Fruit fly (Drosophila melanogaster) whole organism, embryonic: Measurements from ENCODE around the gene PLCXD.
A peak's percentile ranks its signal among the peaks of the same experiment; 100 is the strongest.

Experiments used
- Atf6 ChIP-seq: fragments of 200-800 bp; sonication (Bioruptor generic); IDR thresholded peaks from 2 replicates; pipeline ENCODE4 v1.3.6; 2022; ENCODE audit warnings: missing biosample characterization, missing genetic modification characterization
- BEAF-32 ChIP-seq: fragments of 200-800 bp; sonication (Bioruptor generic); optimal IDR thresholded peaks from 3 replicates; lab custom pipeline; 2017; ENCODE audit warnings: missing biosample characterization, missing genetic modification characterization, mild to moderate bottlenecking, moderate library complexity, missing genetic modification reagents
- CG10267 ChIP-seq: fragments of 200-800 bp; sonication (Bioruptor generic); optimal IDR thresholded peaks from 2 replicates; lab custom pipeline; 2018; ENCODE audit warnings: missing biosample characterization, mild to moderate bottlenecking, missing genetic modification characterization, moderate library complexity
- CG12659 ChIP-seq: fragments of 200-800 bp; sonication (Bioruptor generic); optimal IDR thresholded peaks from 3 replicates; lab custom pipeline; 2017; ENCODE audit warnings: mild to moderate bottlenecking, missing biosample characterization, missing genetic modification reagents, missing genetic modification characterization
- CG12769 ChIP-seq: fragments of 200-800 bp; sonication (Bioruptor generic); optimal IDR thresholded peaks from 2 replicates; lab custom pipeline; 2019; ENCODE audit warnings: missing biosample characterization, mild to moderate bottlenecking, missing genetic modification characterization, moderate library complexity
- CG13624 ChIP-seq: fragments of 200-800 bp; sonication (Bioruptor generic); optimal IDR thresholded peaks from 2 replicates; lab custom pipeline; 2016; ENCODE audit warnings: missing biosample characterization, missing genetic modification characterization
- CG14710 ChIP-seq: fragments of 200-800 bp; sonication (Bioruptor generic); optimal IDR thresholded peaks from 3 replicates; lab custom pipeline; 2019; ENCODE audit warnings: missing biosample characterization, mild to moderate bottlenecking, missing genetic modification characterization, moderate library complexity
- CG1529 ChIP-seq: fragments of 200-800 bp; sonication (Bioruptor generic); optimal IDR thresholded peaks from 3 replicates; lab custom pipeline; 2018; ENCODE audit warnings: missing biosample characterization, missing genetic modification characterization
- CG1603 ChIP-seq: fragments of 200-800 bp; sonication (Bioruptor generic); optimal IDR thresholded peaks from 2 replicates; lab custom pipeline; 2019; ENCODE audit warnings: missing biosample characterization, mild to moderate bottlenecking, missing genetic modification characterization, moderate library complexity
- CG17186 ChIP-seq: fragments of 200-800 bp; sonication (Bioruptor generic); optimal IDR thresholded peaks from 3 replicates; lab custom pipeline; 2017; ENCODE audit warnings: missing biosample characterization, missing genetic modification reagents, missing genetic modification characterization
- CG17912 ChIP-seq: fragments of 200-800 bp; sonication (Bioruptor generic); optimal IDR thresholded peaks from 2 replicates; lab custom pipeline; 2018; ENCODE audit warnings: missing biosample characterization, mild to moderate bottlenecking, missing genetic modification characterization
- CG33213 ChIP-seq: fragments of 200-800 bp; sonication (Bioruptor generic); optimal IDR thresholded peaks from 3 replicates; lab custom pipeline; 2016; ENCODE audit warnings: missing biosample characterization, missing genetic modification characterization
- CG34422 ChIP-seq: fragments of 200-800 bp; sonication (Bioruptor generic); IDR thresholded peaks from 3 replicates; pipeline ENCODE4 v1.3.6; 2022; ENCODE audit warnings: missing biosample characterization, missing genetic modification characterization
- CG3838 ChIP-seq: fragments of 200-800 bp; sonication (Bioruptor generic); optimal IDR thresholded peaks from 3 replicates; lab custom pipeline; 2016; ENCODE audit warnings: missing biosample characterization, missing genetic modification characterization
- CG42726 ChIP-seq: fragments of 200-800 bp; sonication (Bioruptor generic); IDR thresholded peaks from 2 replicates; pipeline ENCODE4 v1.3.6; 2022; ENCODE audit warnings: missing biosample characterization, missing genetic modification characterization; ENCODE audit not compliant: partially characterized antibody
- CG6791 ChIP-seq: fragments of 200-800 bp; sonication (Bioruptor generic); IDR thresholded peaks from 3 replicates; pipeline ENCODE4 v1.3.6; 2022; ENCODE audit warnings: missing biosample characterization, missing genetic modification characterization; ENCODE audit not compliant: partially characterized antibody
- CG7987 ChIP-seq: fragments of 200-800 bp; sonication (Bioruptor generic); optimal IDR thresholded peaks from 2 replicates; lab custom pipeline; 2018; ENCODE audit warnings: missing biosample characterization, mild to moderate bottlenecking, missing genetic modification characterization, moderate library complexity
- CG8281 ChIP-seq: fragments of 200-800 bp; sonication (Bioruptor generic); optimal IDR thresholded peaks from 2 replicates; lab custom pipeline; 2018; ENCODE audit warnings: missing biosample characterization, mild to moderate bottlenecking, missing genetic modification characterization, moderate library complexity
- CG9437 ChIP-seq: fragments of 200-800 bp; sonication (Bioruptor generic); optimal IDR thresholded peaks from 2 replicates; lab custom pipeline; 2018; ENCODE audit warnings: missing biosample characterization, mild to moderate bottlenecking, missing genetic modification characterization
- CG9797 ChIP-seq: fragments of 200-800 bp; sonication (Bioruptor generic); optimal IDR thresholded peaks from 3 replicates; lab custom pipeline; 2018; ENCODE audit warnings: missing biosample characterization, mild to moderate bottlenecking, missing genetic modification characterization
- CoRest ChIP-seq: fragments of 200-800 bp; sonication (Bioruptor generic); optimal IDR thresholded peaks from 3 replicates; lab custom pipeline; 2018; ENCODE audit warnings: missing biosample characterization, mild to moderate bottlenecking, missing genetic modification characterization, moderate library complexity
- Dp ChIP-seq: fragments of 200-800 bp; sonication (Bioruptor generic); optimal IDR thresholded peaks from 2 replicates; lab custom pipeline; 2018; ENCODE audit warnings: missing biosample characterization, mild to moderate bottlenecking, missing genetic modification characterization, moderate library complexity
- Dref ChIP-seq: fragments of 200-800 bp; sonication (Bioruptor generic); IDR thresholded peaks from 2 replicates; pipeline ENCODE4 v1.3.6; 2022; ENCODE audit warnings: missing biosample characterization, missing genetic modification characterization
- E2f2 ChIP-seq: fragments of 200-800 bp; sonication (Bioruptor generic); IDR thresholded peaks from 2 replicates; pipeline ENCODE4 v1.3.6; 2022; ENCODE audit warnings: missing biosample characterization, missing genetic modification characterization
- HHEX ChIP-seq: fragments of 200-800 bp; sonication (Bioruptor generic); optimal IDR thresholded peaks from 3 replicates; lab custom pipeline; 2017; ENCODE audit warnings: missing biosample characterization, mild to moderate bottlenecking, missing genetic modification characterization, missing genetic modification reagents
- HmgZ ChIP-seq: fragments of 200-800 bp; sonication (Bioruptor generic); optimal IDR thresholded peaks from 2 replicates; lab custom pipeline; 2018; ENCODE audit warnings: missing biosample characterization, mild to moderate bottlenecking, missing genetic modification characterization
- Med ChIP-seq: fragments of 200-800 bp; sonication (Bioruptor generic); peaks from one replicate; lab custom pipeline; 2016; ENCODE audit warnings: missing biosample characterization, missing genetic modification characterization, mild to moderate bottlenecking, inconsistent platforms, moderate library complexity
- Myb ChIP-seq: fragments of 200-800 bp; sonication (Bioruptor generic); optimal IDR thresholded peaks from 2 replicates; lab custom pipeline; 2016; ENCODE audit warnings: missing biosample characterization, missing genetic modification characterization
- NFAT ChIP-seq: fragments of 200-800 bp; sonication (Bioruptor generic); IDR thresholded peaks from 2 replicates; pipeline ENCODE4 v1.3.6; 2022; ENCODE audit warnings: missing biosample characterization, missing genetic modification characterization
- Nf-YB ChIP-seq: fragments of 200-800 bp; sonication (Bioruptor generic); optimal IDR thresholded peaks from 3 replicates; lab custom pipeline; 2019; ENCODE audit warnings: missing biosample characterization, mild to moderate bottlenecking, missing genetic modification characterization, moderate library complexity
- Rfx ChIP-seq: fragments of 200-800 bp; sonication (Bioruptor generic); IDR thresholded peaks from 2 replicates; pipeline ENCODE4 v1.3.6; 2022; ENCODE audit warnings: missing biosample characterization, missing genetic modification characterization
- Sry-δ ChIP-seq: fragments of 200-800 bp; sonication (Bioruptor generic); optimal IDR thresholded peaks from 2 replicates; lab custom pipeline; 2016; ENCODE audit warnings: missing biosample characterization, missing genetic modification characterization
- Xrp1 ChIP-seq: fragments of 200-800 bp; sonication (Bioruptor generic); IDR thresholded peaks from 2 replicates; pipeline ENCODE4 v1.3.6; 2022; ENCODE audit warnings: missing biosample characterization, missing genetic modification characterization
- ash1 ChIP-seq: fragments of 200-800 bp; sonication (Bioruptor generic); optimal IDR thresholded peaks from 2 replicates; lab custom pipeline; 2018; ENCODE audit warnings: missing biosample characterization, mild to moderate bottlenecking, missing genetic modification characterization
- bbx ChIP-seq: fragments of 200-800 bp; sonication (Bioruptor generic); IDR thresholded peaks from 2 replicates; pipeline ENCODE4 v1.3.6; 2022; ENCODE audit warnings: missing biosample characterization, missing genetic modification characterization; ENCODE audit not compliant: partially characterized antibody
- chn ChIP-seq: fragments of 200-800 bp; sonication (Bioruptor generic); optimal IDR thresholded peaks from 2 replicates; lab custom pipeline; 2016; ENCODE audit warnings: missing biosample characterization, missing genetic modification characterization
- ci ChIP-seq: fragments of 200-800 bp; sonication (Bioruptor generic); IDR thresholded peaks from 3 replicates; pipeline ENCODE4 v1.3.6; 2022; ENCODE audit warnings: missing biosample characterization, missing genetic modification characterization
- crp ChIP-seq, 2 experiments: fragments of 200-800 bp; sonication (Bioruptor generic); optimal IDR thresholded peaks; 2 replicates in 1 of 2; 3 replicates in 1 of 2; lab custom pipeline; 2017; ENCODE audit warnings: missing biosample characterization in 2 of 2, missing genetic modification characterization in 2 of 2, mild to moderate bottlenecking in 1 of 2, moderate library complexity in 1 of 2
- insv ChIP-seq, 2 experiments: fragments of 200-800 bp; sonication (Bioruptor generic); optimal IDR thresholded peaks; 3 replicates each; lab custom pipeline; 2016 to 2018; ENCODE audit warnings: missing biosample characterization in 2 of 2, missing genetic modification characterization in 2 of 2
- kah ChIP-seq: fragments of 200-800 bp; sonication (Bioruptor generic); optimal IDR thresholded peaks from 2 replicates; lab custom pipeline; 2018; ENCODE audit warnings: missing biosample characterization, mild to moderate bottlenecking, missing genetic modification characterization
- knrl ChIP-seq: fragments of 200-800 bp; sonication (Bioruptor generic); IDR thresholded peaks from 3 replicates; pipeline ENCODE4 v1.3.6; 2022; ENCODE audit warnings: missing biosample characterization, missing genetic modification characterization; ENCODE audit not compliant: partially characterized antibody
- nmo ChIP-seq: fragments of 200-800 bp; sonication (Bioruptor generic); optimal IDR thresholded peaks from 2 replicates; lab custom pipeline; 2018; ENCODE audit warnings: missing biosample characterization, mild to moderate bottlenecking, missing genetic modification characterization, moderate library complexity
- pho ChIP-seq: fragments of 200-800 bp; sonication (Bioruptor generic); optimal IDR thresholded peaks from 2 replicates; lab custom pipeline; 2016; ENCODE audit warnings: missing biosample characterization, missing genetic modification characterization
- phol ChIP-seq: fragments of 200-800 bp; sonication (Bioruptor generic); optimal IDR thresholded peaks from 3 replicates; lab custom pipeline; 2018; ENCODE audit warnings: missing biosample characterization, mild to moderate bottlenecking, missing genetic modification characterization, moderate library complexity
- sd ChIP-seq: fragments of 200-800 bp; sonication (Bioruptor generic); optimal IDR thresholded peaks from 3 replicates; lab custom pipeline; 2018; ENCODE audit warnings: missing biosample characterization, mild to moderate bottlenecking, missing genetic modification characterization, moderate library complexity
- sr ChIP-seq: fragments of 200-800 bp; sonication (Bioruptor generic); IDR thresholded peaks from 3 replicates; pipeline ENCODE4 v1.3.6; 2022; ENCODE audit warnings: missing biosample characterization, missing genetic modification characterization
- trem ChIP-seq: fragments of 200-800 bp; optimal IDR thresholded peaks from 3 replicates; lab custom pipeline; 2019; ENCODE audit warnings: missing biosample characterization, mild to moderate bottlenecking, missing genetic modification characterization, moderate library complexity
- zen ChIP-seq: fragments of 200-800 bp; sonication (Bioruptor generic); optimal IDR thresholded peaks from 3 replicates; lab custom pipeline; 2018; ENCODE audit warnings: missing biosample characterization, mild to moderate bottlenecking, missing genetic modification characterization, moderate library complexity

The PLCXD gene

DNA sequence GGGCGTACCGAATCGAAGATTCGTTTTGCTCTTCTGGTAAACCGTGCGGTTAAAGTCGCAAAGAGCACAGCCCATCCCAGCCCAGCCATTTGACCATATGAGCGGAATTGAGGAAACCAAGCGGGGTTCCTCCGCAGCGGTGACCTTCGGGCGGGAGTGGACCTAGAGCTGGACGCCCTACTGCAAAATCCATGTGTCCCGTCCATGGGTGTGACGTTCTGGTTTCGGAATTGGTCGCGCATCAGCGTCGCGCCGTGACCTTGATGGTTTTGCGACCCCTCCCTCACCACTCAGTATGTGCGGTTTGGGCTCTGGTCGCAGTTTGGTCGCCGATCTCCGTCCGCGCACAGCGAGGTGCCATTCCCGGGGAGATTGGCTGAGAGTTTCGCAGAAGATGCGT is 43.5 kb downstream of the PLCXD start (continued):
- TF ChIP-seq CG8281 (tag; lab: Kevin White, UChicago) (no peak), NFAT (GFP tag; lab: Robert Waterston, UW) (no peak), CG3838 (GFP tag; lab: Kevin White, UChicago) (no peak), CG12769 (tag; lab: Kevin White, UChicago) (no peak), Atf6 (no peak)

DNA sequence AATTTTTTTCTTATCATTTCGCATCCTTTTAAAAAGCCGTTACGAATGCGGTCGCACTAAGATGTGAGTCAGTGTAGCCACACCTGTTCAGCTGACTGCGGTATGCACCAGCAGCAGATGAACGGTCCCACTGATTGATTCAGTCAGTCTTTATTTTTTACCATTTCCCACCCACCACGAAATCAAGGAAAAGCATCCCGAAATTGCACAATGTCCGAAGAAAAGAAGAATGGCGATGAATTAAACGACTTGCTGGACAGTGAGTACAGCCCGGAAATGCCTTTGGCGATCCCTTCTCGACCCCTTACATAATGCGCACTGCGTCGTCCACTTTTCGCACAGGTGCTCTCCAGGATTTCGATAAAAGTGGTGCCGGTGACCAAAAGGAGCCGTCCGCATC is 44.4 kb downstream of the PLCXD start:
- TF ChIP-seq CG1603 (tag; lab: Kevin White, UChicago) (peak; percentile 74), sr (GFP tag; lab: Robert Waterston, UW) (peak; percentile 4; the same call in 1 of the 3 replicates), ci (GFP tag; lab: Robert Waterston, UW) (peak; percentile 43; the same call in 1 of the 3 replicates), CG6791 (GFP tag; lab: Robert Waterston, UW) (no peak), ash1 (GFP tag; lab: Kevin White, UChicago) (no peak), sd (tag; lab: Kevin White, UChicago) (no peak), bbx (GFP tag; lab: Robert Waterston, UW) (peak; percentile 44), CG1529 (GFP tag; lab: Kevin White, UChicago) (no peak), CG12659 (GFP tag; lab: Kevin White, UChicago) (peak; percentile 51), kah (GFP tag; lab: Kevin White, UChicago) (peak; percentile 0), zen (tag; lab: Kevin White, UChicago) (peak; percentile 7), pho (peak; percentile 1), CG17186 (GFP tag; lab: Kevin White, UChicago) (peak; percentile 33), knrl (GFP tag; lab: Robert Waterston, UW) (peak; percentile 24; the same call in 1 of the 3 replicates), Sry-δ (GFP tag; lab: Kevin White, UChicago) (peak; percentile 24), HmgZ (tag; lab: Kevin White, UChicago) (peak; percentile 69), Xrp1 (GFP tag; lab: Robert Waterston, UW) (no peak), Myb (GFP tag; lab: Kevin White, UChicago) (peak; percentile 99), CG9437 (GFP tag; lab: Kevin White, UChicago) (no peak), CG7987 (GFP tag; lab: Kevin White, UChicago) (peak; percentile 4), Dref (GFP tag; lab: Robert Waterston, UW) (peak; percentile 43), CG34422 (GFP tag; lab: Robert Waterston, UW) (peak; percentile 50; the same call in 1 of the 3 replicates), CG9797 (GFP tag; lab: Kevin White, UChicago) (peak; percentile 98), CG10267 (tag; lab: Kevin White, UChicago) (peak; percentile 58), Nf-YB (GFP tag; lab: Kevin White, UChicago) (peak; percentile 14), Rfx (GFP tag; lab: Robert Waterston, UW) (peak; percentile 15; the same call in 1 of the 2 replicates), Med (GFP tag; lab: Kevin White, UChicago) (peak; percentile 53), chn (peak; percentile 44), Dp (GFP tag; lab: Kevin White, UChicago) (peak; percentile 75), trem (peak; percentile 53), HHEX (GFP tag; lab: Kevin White, UChicago) (no peak), phol (tag; lab: Kevin White, UChicago) (peak; percentile 42), CG14710 (tag; lab: Kevin White, UChicago) (peak; percentile 100), nmo (GFP tag; lab: Kevin White, UChicago) (peak; percentile 32), crp (GFP tag; optimal IDR thresholded peaks at IDR 0.05; lab: Kevin White, UChicago) (peak in 1 of 2 experiments; percentile 45), BEAF-32 (GFP tag; lab: Kevin White, UChicago) (peak; percentile 38), CG13624 (GFP tag; lab: Kevin White, UChicago) (no peak), CG17912 (GFP tag; lab: Kevin White, UChicago) (peak; percentile 15), CoRest (tag; lab: Kevin White, UChicago) (peak; percentile 56), insv (GFP tag; optimal IDR thresholded peaks at IDR 0.05; lab: Kevin White, UChicago) (no peak), CG42726 (GFP tag; lab: Robert Waterston, UW) (peak; percentile 8; the same call in 1 of the 2 replicates), CG33213 (GFP tag; lab: Kevin White, UChicago) (peak; percentile 44), E2f2 (GFP tag; lab: Robert Waterston, UW) (peak; percentile 77)
